Fruit fly (Drosophila melanogaster): ENCODE measurements around the gene nompB.

The nompB gene

DNA sequence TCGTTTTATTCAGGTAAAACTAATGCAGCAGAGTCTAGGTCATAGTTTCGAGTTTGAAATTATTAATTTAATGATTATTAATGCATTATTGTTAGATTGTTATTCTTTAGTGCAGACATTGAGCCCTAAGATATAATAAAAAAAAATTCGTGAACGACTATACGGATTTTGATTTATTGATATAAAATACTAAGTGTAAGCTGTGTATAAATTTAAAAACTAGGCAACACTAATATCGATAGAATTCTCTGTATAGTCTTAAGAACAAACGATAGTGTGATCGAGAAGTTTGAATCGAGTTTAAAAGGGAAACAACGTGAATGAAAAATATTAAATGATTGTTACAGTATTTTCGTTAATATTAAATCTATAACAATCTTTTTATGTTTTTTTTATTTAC lies 29.6 kb downstream of the nompB start:
- TF ChIP-seq HLH106 (tag; optimal IDR thresholded peaks at IDR 0.05) (no peak), OdsH (GFP tag; optimal IDR thresholded peaks at IDR 0.05) (no peak), CG9705 (GFP tag; optimal IDR thresholded peaks at IDR 0.05) (no peak), pan (optimal IDR thresholded peaks at IDR 0.05) (no peak), Rel (GFP tag; optimal IDR thresholded peaks at IDR 0.05) (no peak), Rel (tag; optimal IDR thresholded peaks at IDR 0.05) (no peak), usp (GFP tag; optimal IDR thresholded peaks at IDR 0.05) (no peak), brk (GFP tag; optimal IDR thresholded peaks at IDR 0.05) (no peak), rgr (GFP tag; optimal IDR thresholded peaks at IDR 0.05) (no peak), woc (GFP tag; optimal IDR thresholded peaks at IDR 0.05) (no peak), Dif (GFP tag; optimal IDR thresholded peaks at IDR 0.05; ENCODE audit: partially characterized antibody) (no peak), Abd-B (GFP tag; optimal IDR thresholded peaks at IDR 0.05) (no peak), Vsx2 (GFP tag; optimal IDR thresholded peaks at IDR 0.05; ENCODE audit: partially characterized antibody) (no peak), Dfd (GFP tag; optimal IDR thresholded peaks at IDR 0.05) (no peak), dsf (GFP tag; optimal IDR thresholded peaks at IDR 0.05; ENCODE audit: borderline replicate concordance) (no peak), Myc (optimal IDR thresholded peaks at IDR 0.05) (no peak), Sp1 (GFP tag; optimal IDR thresholded peaks at IDR 0.05) (no peak)

DNA sequence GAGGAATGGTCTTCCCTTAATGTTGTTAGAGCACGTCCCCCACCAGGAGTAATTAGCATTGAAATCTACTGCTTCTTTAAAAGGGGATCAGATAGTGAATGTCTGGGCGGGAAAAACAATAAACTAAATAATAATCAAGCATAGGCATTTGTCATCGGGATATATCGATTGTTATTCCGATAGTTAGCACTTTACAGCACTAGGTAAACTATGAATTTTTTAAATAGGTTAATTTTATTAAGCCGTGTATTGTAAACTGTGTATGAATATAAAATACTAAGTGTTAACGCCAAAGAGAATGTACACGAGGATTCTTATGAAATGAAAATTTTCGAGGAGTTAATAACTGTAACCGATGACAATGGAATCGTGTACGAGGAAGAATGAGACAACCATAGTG lies 31.0 kb downstream of the nompB start:
- TF ChIP-seq usp (GFP tag; optimal IDR thresholded peaks at IDR 0.05), result no peak
- no peak for TF ChIP-seq br (GFP tag; optimal IDR thresholded peaks at IDR 0.05)
- no peak for TF ChIP-seq fru (GFP tag; optimal IDR thresholded peaks at IDR 0.05)
- no peak for TF ChIP-seq OdsH (GFP tag; optimal IDR thresholded peaks at IDR 0.05)
- no peak for TF ChIP-seq CrebA (GFP tag; optimal IDR thresholded peaks at IDR 0.05; ENCODE audit: borderline replicate concordance)

Measured in whole organism, wandering third instar larva.